Fruit fly (Drosophila melanogaster) whole organism, wandering third instar larva: Measurements from ENCODE around the gene CG15429.
A peak's percentile ranks its signal among the peaks of the same experiment; 100 is the strongest.

Experiments
- pan ChIP-seq: fragments of >200 bp; optimal IDR thresholded peaks from 2 replicates; lab custom pipeline; 2017
- psq ChIP-seq: fragments of 200-800 bp; sonication (Bioruptor generic); optimal IDR thresholded peaks from 3 replicates; lab custom pipeline; 2017; ENCODE audit warnings: missing biosample characterization, mild to moderate bottlenecking, missing genetic modification characterization, moderate library complexity

DNA sequence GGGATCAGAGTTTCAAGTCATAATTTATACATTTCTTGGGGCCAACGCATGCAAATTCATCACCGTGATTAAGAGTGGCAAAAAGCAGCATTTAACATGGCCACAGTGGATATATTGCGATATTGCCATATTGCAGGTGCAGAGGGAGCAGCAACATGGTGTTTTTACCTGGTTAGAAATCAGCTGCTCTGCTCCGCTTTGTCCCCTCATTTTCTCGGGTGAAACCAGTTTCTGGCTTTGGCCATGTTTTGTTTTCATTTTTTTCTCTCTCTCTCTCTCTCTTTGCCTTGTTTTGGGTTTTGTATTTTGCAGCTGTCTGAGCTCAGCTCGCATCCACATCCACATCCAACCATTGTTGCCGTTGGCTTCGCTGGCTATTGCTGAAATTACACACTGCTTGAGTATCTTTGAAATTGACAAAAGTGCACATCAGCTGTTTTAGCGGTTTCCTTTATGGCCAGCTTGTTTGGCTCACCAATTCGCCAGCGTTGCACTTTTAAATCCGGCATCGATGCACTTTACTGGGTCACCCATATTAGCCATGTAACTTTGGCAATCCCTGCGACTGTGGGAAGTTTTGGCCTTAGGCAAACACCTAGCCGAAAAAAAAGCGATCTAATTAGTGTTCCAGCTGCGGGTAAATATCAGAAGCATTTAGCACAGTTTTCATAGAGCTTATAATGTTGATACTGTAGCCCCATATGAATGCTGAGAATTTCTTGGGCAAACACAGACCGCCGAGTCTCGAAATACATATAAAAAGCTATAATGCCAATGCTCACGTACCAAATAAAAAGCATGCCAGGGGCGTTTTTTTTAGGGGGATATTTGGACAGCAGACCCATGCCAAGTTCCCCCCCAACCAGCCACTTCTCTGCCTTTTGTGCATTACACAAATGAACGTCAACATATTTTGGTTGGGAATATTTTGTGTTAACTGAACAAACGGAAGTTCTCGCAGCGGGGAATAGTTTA is 22.5 kb downstream of the CG15429 start:
- TF ChIP-seq pan (lab: Kevin White, UChicago) (no peak), psq (GFP tag; lab: Kevin White, UChicago) (peak; percentile 18)
